Worm (Caenorhabditis elegans) whole organism, late embryonic: ENCODE results near the gene F32D8.11.
A peak's percentile ranks its signal among the peaks of the same experiment; 100 is the strongest.

Experiments
- C08G9.2 ChIP-seq: sonication (generic microtip); optimal IDR thresholded peaks from 2 replicates; lab custom pipeline; 2016; ENCODE audit warnings: mild to moderate bottlenecking, missing genetic modification characterization, moderate library complexity, missing compliant biosample characterization
- C38D4.7 ChIP-seq: fragments of 200-800 bp; sonication (Bioruptor generic); optimal IDR thresholded peaks from 2 replicates; lab custom pipeline; 2018; ENCODE audit warnings: mild to moderate bottlenecking, missing genetic modification characterization, moderate library complexity, missing compliant biosample characterization
- K02D7.2 ChIP-seq: sonication (generic microtip); optimal IDR thresholded peaks from 2 replicates; lab custom pipeline; 2017; ENCODE audit warnings: mild to moderate bottlenecking, missing genetic modification characterization, missing compliant biosample characterization
- K09A11.1 ChIP-seq: sonication (generic microtip); optimal IDR thresholded peaks from 2 replicates; lab custom pipeline; 2017; ENCODE audit warnings: antibody characterized with exemption, mild to moderate bottlenecking, missing genetic modification characterization, missing compliant biosample characterization; ENCODE audit not compliant: insufficient read depth
- Y22D7AL.16 ChIP-seq: sonication (generic microtip); optimal IDR thresholded peaks from 2 replicates; lab custom pipeline; 2016; ENCODE audit warnings: missing genetic modification characterization, missing compliant biosample characterization
- ahr-1 ChIP-seq: sonication (generic microtip); optimal IDR thresholded peaks from 2 replicates; lab custom pipeline; 2016; ENCODE audit warnings: missing genetic modification characterization, missing compliant biosample characterization
- ama-1 ChIP-seq: fragments of 150-350 bp; optimal IDR thresholded peaks from 2 replicates; lab custom pipeline; 2014
- ceh-19 ChIP-seq: fragments of 200-800 bp; sonication (Bioruptor generic); optimal IDR thresholded peaks from 2 replicates; lab custom pipeline; 2018; ENCODE audit warnings: mild to moderate bottlenecking, missing genetic modification characterization, missing compliant biosample characterization
- ceh-22 ChIP-seq: sonication (generic microtip); optimal IDR thresholded peaks from 2 replicates; lab custom pipeline; 2017; ENCODE audit warnings: missing biosample characterization, missing genetic modification characterization
- ceh-24 ChIP-seq: sonication (generic microtip); optimal IDR thresholded peaks from 2 replicates; lab custom pipeline; 2016; ENCODE audit warnings: mild to moderate bottlenecking, missing genetic modification characterization, missing compliant biosample characterization
- ceh-30 ChIP-seq: fragments of 150-350 bp; optimal IDR thresholded peaks from 2 replicates; lab custom pipeline; 2014; ENCODE audit warnings: missing biosample characterization, missing genetic modification characterization
- ceh-31 ChIP-seq: sonication (generic microtip); optimal IDR thresholded peaks from 2 replicates; lab custom pipeline; 2016; ENCODE audit warnings: missing genetic modification characterization, missing compliant biosample characterization
- ceh-45 ChIP-seq: fragments of 200-800 bp; sonication (Bioruptor generic); IDR thresholded peaks from 2 replicates; pipeline ENCODE4 v1.3.6; 2022; ENCODE audit warnings: missing genetic modification reagents, missing genetic modification characterization, missing compliant biosample characterization
- ceh-9 ChIP-seq: sonication (generic microtip); optimal IDR thresholded peaks from 2 replicates; lab custom pipeline; 2016; ENCODE audit warnings: mild to moderate bottlenecking, missing genetic modification characterization, inconsistent platforms, missing compliant biosample characterization
- dmd-4 ChIP-seq: sonication (generic microtip); optimal IDR thresholded peaks from 2 replicates; lab custom pipeline; 2016; ENCODE audit warnings: borderline replicate concordance, missing genetic modification characterization, missing compliant biosample characterization
- ets-4 ChIP-seq: sonication (generic microtip); optimal IDR thresholded peaks from 2 replicates; lab custom pipeline; 2016; ENCODE audit warnings: missing genetic modification characterization, missing compliant biosample characterization
- fax-1 ChIP-seq: sonication (generic microtip); optimal IDR thresholded peaks from 2 replicates; lab custom pipeline; 2016; ENCODE audit warnings: missing genotype, missing genetic modification characterization, missing compliant biosample characterization
- fkh-10 ChIP-seq: fragments of 150-350 bp; optimal IDR thresholded peaks from 2 replicates; lab custom pipeline; 2014; ENCODE audit warnings: missing biosample characterization, missing genetic modification reagents, missing genetic modification characterization
- gmeb-2 ChIP-seq: sonication (generic microtip); optimal IDR thresholded peaks from 2 replicates; lab custom pipeline; 2016; ENCODE audit warnings: missing genetic modification characterization, inconsistent platforms, missing compliant biosample characterization
- hlh-15 ChIP-seq: sonication (generic microtip); optimal IDR thresholded peaks from 2 replicates; lab custom pipeline; 2016; ENCODE audit warnings: missing genetic modification characterization, missing compliant biosample characterization
- hlh-8 ChIP-seq: sonication (generic microtip); optimal IDR thresholded peaks from 2 replicates; lab custom pipeline; 2016; ENCODE audit warnings: missing genotype, missing genetic modification characterization, missing compliant biosample characterization
- lim-6 ChIP-seq: sonication (generic microtip); optimal IDR thresholded peaks from 2 replicates; lab custom pipeline; 2016; ENCODE audit warnings: missing genetic modification characterization, missing compliant biosample characterization
- madf-2 ChIP-seq: sonication (generic microtip); optimal IDR thresholded peaks from 2 replicates; lab custom pipeline; 2017; ENCODE audit warnings: missing genetic modification characterization, missing compliant biosample characterization
- nfya-1 ChIP-seq: sonication (generic microtip); optimal IDR thresholded peaks from 2 replicates; lab custom pipeline; 2017; ENCODE audit warnings: missing genetic modification characterization, mild to moderate bottlenecking, missing compliant biosample characterization, antibody characterized with exemption, moderate library complexity
- nhr-11 ChIP-seq: fragments of 150-350 bp; optimal IDR thresholded peaks from 2 replicates; lab custom pipeline; 2014; ENCODE audit warnings: missing biosample characterization, missing genetic modification characterization
- nhr-232 ChIP-seq: sonication (generic microtip); optimal IDR thresholded peaks from 2 replicates; lab custom pipeline; 2016; ENCODE audit warnings: missing genetic modification characterization, missing compliant biosample characterization
- odd-2 ChIP-seq: sonication (generic microtip); optimal IDR thresholded peaks from 2 replicates; lab custom pipeline; 2017; ENCODE audit warnings: antibody characterized with exemption, mild to moderate bottlenecking, missing genetic modification characterization, missing compliant biosample characterization
- pag-3 ChIP-seq: sonication (generic microtip); optimal IDR thresholded peaks from 2 replicates; lab custom pipeline; 2016; ENCODE audit warnings: missing compliant biosample characterization, missing genetic modification characterization, borderline replicate concordance
- pha-2 ChIP-seq: sonication (generic microtip); optimal IDR thresholded peaks from 2 replicates; lab custom pipeline; 2017; ENCODE audit warnings: mild to moderate bottlenecking, missing genetic modification characterization, missing compliant biosample characterization
- pha-4 ChIP-seq: fragments of 150-350 bp; optimal IDR thresholded peaks from 2 replicates; lab custom pipeline; 2018; ENCODE audit warnings: missing biosample characterization, missing genetic modification reagents, missing genetic modification characterization
- pqm-1 ChIP-seq: sonication (generic microtip); optimal IDR thresholded peaks from 2 replicates; lab custom pipeline; 2016; ENCODE audit warnings: missing genetic modification characterization, missing compliant biosample characterization
- pros-1 ChIP-seq: fragments of 150-350 bp; optimal IDR thresholded peaks from 2 replicates; lab custom pipeline; 2014; ENCODE audit warnings: missing biosample characterization, missing genetic modification reagents, missing genetic modification characterization
- ref-2 ChIP-seq: sonication (generic microtip); optimal IDR thresholded peaks from 2 replicates; lab custom pipeline; 2016; ENCODE audit warnings: missing genetic modification characterization, missing compliant biosample characterization
- rnt-1 ChIP-seq: sonication (generic microtip); optimal IDR thresholded peaks from 2 replicates; lab custom pipeline; 2016; ENCODE audit warnings: missing genetic modification characterization, missing compliant biosample characterization
- sdc-2 ChIP-seq: sonication (generic microtip); optimal IDR thresholded peaks from 2 replicates; lab custom pipeline; 2016; ENCODE audit warnings: missing genotype, missing genetic modification characterization, missing compliant biosample characterization
- syd-9 ChIP-seq: sonication (generic microtip); optimal IDR thresholded peaks from 2 replicates; lab custom pipeline; 2016; ENCODE audit warnings: mild to moderate bottlenecking, missing genetic modification characterization, moderate library complexity, missing compliant biosample characterization
- tbx-7 ChIP-seq: sonication (generic microtip); optimal IDR thresholded peaks from 2 replicates; lab custom pipeline; 2016; ENCODE audit warnings: missing genotype, missing genetic modification characterization, missing compliant biosample characterization
- ttx-3 ChIP-seq: sonication (generic microtip); optimal IDR thresholded peaks from 2 replicates; lab custom pipeline; 2016; ENCODE audit warnings: missing genetic modification reagents, missing genetic modification characterization, missing compliant biosample characterization
- unc-3 ChIP-seq, 2 experiments: fragments of 200-800 bp in 1 of 2; sonication (Bioruptor generic) in 1 of 2; sonication (generic microtip) in 1 of 2; conservative IDR thresholded peaks in 1 of 2; optimal IDR thresholded peaks in 1 of 2; 2 replicates each; pipeline versions ENCODE4 v1.3.6 to Lab custom; 2016 to 2022; ENCODE audit warnings: missing compliant biosample characterization in 2 of 2, missing genetic modification characterization in 2 of 2, missing genetic modification reagents in 1 of 2
- unc-55 ChIP-seq: sonication (generic microtip); optimal IDR thresholded peaks from 2 replicates; lab custom pipeline; 2017; ENCODE audit warnings: missing biosample characterization, missing genetic modification reagents, missing genetic modification characterization
- ztf-16 ChIP-seq: sonication (generic microtip); optimal IDR thresholded peaks from 2 replicates; lab custom pipeline; 2017; ENCODE audit warnings: missing genetic modification characterization, missing compliant biosample characterization

F32D8.11 gene

ce11 chrV:10897172-10897571, 8.2 kb upstream of the F32D8.11 start (continued):
- TF ChIP-seq gmeb-2 (tag; lab: Kevin White, UChicago) (peak; percentile 75), nfya-1 (tag; lab: Kevin White, UChicago) (peak; percentile 95), ref-2 (tag; lab: Kevin White, UChicago) (peak; percentile 85), pha-4 (tag; lab: Kevin White, UChicago) (no peak), ceh-22 (tag; lab: Kevin White, UChicago) (no peak), pha-2 (tag; lab: Kevin White, UChicago) (peak; percentile 54), ahr-1 (tag; lab: Kevin White, UChicago) (peak; percentile 65), ceh-19 (GFP tag; lab: Kevin White, UChicago) (peak; percentile 65), unc-3 (GFP tag; conservative IDR thresholded peaks at IDR 0.05; lab: Robert Waterston, UW) (0 out of 2 replicates have a peak, but pooled peaks have one; percentile 36), unc-3 (tag; optimal IDR thresholded peaks at IDR 0.05; lab: Kevin White, UChicago) (no peak), hlh-8 (tag; lab: Kevin White, UChicago) (peak; percentile 53), hlh-15 (tag; lab: Kevin White, UChicago) (no peak), rnt-1 (peak; percentile 85), ets-4 (tag; lab: Kevin White, UChicago) (peak; percentile 80), ceh-24 (no peak), pqm-1 (tag; lab: Kevin White, UChicago) (peak; percentile 51), ceh-30 (tag; lab: Kevin White, UChicago) (peak; percentile 83), Y22D7AL.16 (peak; percentile 60), ztf-16 (tag; lab: Kevin White, UChicago) (peak; percentile 68), pag-3 (tag; lab: Kevin White, UChicago) (no peak), dmd-4 (tag; lab: Kevin White, UChicago) (peak; percentile 23), ttx-3 (tag; lab: Kevin White, UChicago) (no peak), ceh-31 (tag; lab: Kevin White, UChicago) (peak; percentile 90), ama-1 (no peak), K02D7.2 (peak; percentile 21), ceh-45 (GFP tag; lab: Robert Waterston, UW) (peak; percentile 47; the same call in 1 of the 2 replicates), K09A11.1 (tag; lab: Kevin White, UChicago) (peak; percentile 23), nhr-232 (tag; lab: Kevin White, UChicago) (no peak), sdc-2 (tag; lab: Kevin White, UChicago) (peak; percentile 52), lim-6 (tag; lab: Kevin White, UChicago) (peak; percentile 57), tbx-7 (peak; percentile 26), nhr-11 (tag; lab: Kevin White, UChicago) (peak; percentile 7), ceh-9 (tag; lab: Kevin White, UChicago) (no peak), C38D4.7 (GFP tag; lab: Kevin White, UChicago) (peak; percentile 4), odd-2 (no peak)

ce11 chrV:10897106-10897171, 8.0 kb upstream of the F32D8.11 start, which contains the start of gene sec-61.G:
Gene sec-61.G (minus strand): TSS chrV:10897143.
- TF ChIP-seq nhr-11 (tag; lab: Kevin White, UChicago): no peak
- TF ChIP-seq unc-3 (GFP tag; conservative IDR thresholded peaks at IDR 0.05; lab: Robert Waterston, UW): no peak
- TF ChIP-seq unc-3 (tag; optimal IDR thresholded peaks at IDR 0.05; lab: Kevin White, UChicago): no peak
- no peak for TF ChIP-seq syd-9 (tag; lab: Kevin White, UChicago)
- TF ChIP-seq dmd-4 (tag; lab: Kevin White, UChicago): no peak
- TF ChIP-seq C08G9.2 (tag; lab: Kevin White, UChicago): no peak
- no peak for TF ChIP-seq fax-1
- no peak for TF ChIP-seq hlh-8 (tag; lab: Kevin White, UChicago)
- TF ChIP-seq, all 69 proteins: peak for 0

ce11 chrV:10896706-10897105, 7.8 kb upstream of the F32D8.11 start:
- TF ChIP-seq C08G9.2 (tag; lab: Kevin White, UChicago) (no peak), Y22D7AL.16 (no peak), hlh-15 (tag; lab: Kevin White, UChicago) (no peak)

ce11 chrV:10896295-10896694, 7.4 kb upstream of the F32D8.11 start, which contains the start of gene F32D8.13:
Gene F32D8.13 (minus strand): TSS chrV:10896543.
- TF ChIP-seq C38D4.7 (GFP tag; lab: Kevin White, UChicago) (no peak), unc-55 (no peak), ceh-24 (no peak), syd-9 (tag; lab: Kevin White, UChicago) (no peak), K09A11.1 (tag; lab: Kevin White, UChicago) (no peak), ttx-3 (tag; lab: Kevin White, UChicago) (no peak), madf-2 (tag; lab: Kevin White, UChicago) (no peak), C08G9.2 (tag; lab: Kevin White, UChicago) (no peak), pros-1 (no peak), ama-1 (no peak), fkh-10 (GFP tag; lab: Kevin White, UChicago) (no peak), ahr-1 (tag; lab: Kevin White, UChicago) (no peak), fax-1 (no peak), nhr-232 (tag; lab: Kevin White, UChicago) (no peak)
